Worm (Caenorhabditis elegans) whole organism, L3 larva: ENCODE data around the gene vab-8.

Experiments used
- ceh-9 ChIP-seq: sonication (generic microtip); optimal IDR thresholded peaks from 2 replicates; lab custom pipeline; 2018; ENCODE audit warnings: missing biosample characterization, missing genetic modification characterization
- lin-39 ChIP-seq: fragments of 150-350 bp; optimal IDR thresholded peaks from 2 replicates; lab custom pipeline; 2018; ENCODE audit warnings: missing biosample characterization, missing genetic modification reagents, missing genetic modification characterization
- unc-39 ChIP-seq: sonication (generic microtip); optimal IDR thresholded peaks from 4 replicates; lab custom pipeline; 2017; ENCODE audit warnings: missing biosample characterization, missing genetic modification characterization

DNA sequence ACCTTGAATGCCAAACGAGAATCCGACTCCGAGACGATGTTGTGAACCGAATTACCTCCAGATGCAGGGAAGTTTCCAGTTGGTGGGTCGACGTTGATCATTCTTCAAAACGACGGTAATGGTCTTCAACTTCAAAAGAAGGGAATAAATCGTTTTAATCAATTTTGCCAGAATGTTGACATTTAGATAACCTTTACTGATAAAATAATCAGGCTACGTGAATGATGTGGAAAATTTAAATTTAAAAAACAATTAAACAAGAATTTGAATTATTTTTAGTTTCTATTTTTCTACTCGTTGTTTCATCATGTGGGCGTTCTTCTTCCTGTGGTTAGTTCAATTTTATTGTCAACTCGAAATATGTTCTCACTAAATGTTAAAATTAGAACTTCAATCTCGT lies 50.6 kb downstream of the vab-8 start, which contains the start of gene ssp-35:
- no peak for TF ChIP-seq ceh-9 (tag; lab: Kevin White, UChicago)
- TF ChIP-seq lin-39 (tag; lab: Kevin White, UChicago): no peak
- no peak for TF ChIP-seq unc-39
